Worm (Caenorhabditis elegans) whole organism, young adult: Measurements from ENCODE around the gene cyb-3.

Source experiments
- C06A6.2 ChIP-seq: fragments of 200-800 bp; sonication (Bioruptor generic); conservative IDR thresholded peaks from 2 replicates; pipeline ENCODE4 v1.3.6; 2022; ENCODE audit warnings: missing genetic modification characterization, missing compliant biosample characterization
- F37B4.10 ChIP-seq: fragments of 200-800 bp; sonication (Bioruptor generic); IDR thresholded peaks from 2 replicates; pipeline ENCODE4 v1.3.6; 2022; ENCODE audit warnings: missing genetic modification characterization, missing compliant biosample characterization
- F39B2.1 ChIP-seq: fragments of 200-800 bp; sonication (Bioruptor generic); IDR thresholded peaks from 2 replicates; pipeline ENCODE4 v1.3.6; 2022; ENCODE audit warnings: missing genetic modification reagents, missing genetic modification characterization, missing compliant biosample characterization
- F49E8.2 ChIP-seq: sonication (generic microtip); optimal IDR thresholded peaks from 3 replicates; lab custom pipeline; 2017; ENCODE audit warnings: missing genetic modification characterization, mild to moderate bottlenecking, missing compliant biosample characterization, antibody characterized with exemption, moderate library complexity; ENCODE audit not compliant: insufficient read depth
- T07F8.4 ChIP-seq: sonication (generic microtip); optimal IDR thresholded peaks from 2 replicates; lab custom pipeline; 2016; ENCODE audit warnings: mild to moderate bottlenecking, missing genetic modification characterization, moderate library complexity, missing compliant biosample characterization
- T26A5.8 ChIP-seq: sonication (generic microtip); optimal IDR thresholded peaks from 2 replicates; lab custom pipeline; 2016; ENCODE audit warnings: missing genetic modification characterization, missing compliant biosample characterization
- ZK185.1 ChIP-seq: sonication (generic microtip); optimal IDR thresholded peaks from 2 replicates; lab custom pipeline; 2016; ENCODE audit warnings: mild to moderate bottlenecking, missing genetic modification characterization, missing compliant biosample characterization; ENCODE audit not compliant: poor library complexity, severe bottlenecking
- aptf-3 ChIP-seq: fragments of 200-800 bp; sonication (Bioruptor generic); IDR thresholded peaks from 2 replicates; pipeline ENCODE4 v1.3.6; 2022; ENCODE audit warnings: missing genetic modification characterization, missing compliant biosample characterization
- atf-7 ChIP-seq: sonication (generic microtip); optimal IDR thresholded peaks from 2 replicates; lab custom pipeline; 2017; ENCODE audit warnings: mild to moderate bottlenecking, missing genetic modification characterization, missing compliant biosample characterization
- bed-1 ChIP-seq: fragments of 200-800 bp; sonication (Bioruptor generic); IDR thresholded peaks from 2 replicates; pipeline ENCODE4 v1.3.6; 2022; ENCODE audit warnings: missing genetic modification reagents, missing genetic modification characterization, missing compliant biosample characterization
- cebp-1 ChIP-seq, 2 experiments: fragments of 200-800 bp in 1 of 2; sonication (Bioruptor generic) in 1 of 2; sonication (generic microtip) in 1 of 2; IDR thresholded peaks in 1 of 2; optimal IDR thresholded peaks in 1 of 2; 2 replicates each; pipeline versions ENCODE4 v1.3.6 to Lab custom; 2017 to 2022; ENCODE audit warnings: missing compliant biosample characterization in 2 of 2, missing genetic modification characterization in 2 of 2, mild to moderate bottlenecking in 1 of 2, missing genetic modification reagents in 1 of 2, moderate library complexity in 1 of 2
- ceh-40 ChIP-seq: fragments of 200-800 bp; sonication (Bioruptor generic); IDR thresholded peaks from 2 replicates; pipeline ENCODE4 v1.3.6; 2022; ENCODE audit warnings: missing genetic modification characterization, missing compliant biosample characterization
- dox-1 ChIP-seq: fragments of 200-800 bp; sonication (Bioruptor generic); IDR thresholded peaks from 2 replicates; pipeline ENCODE4 v1.3.6; 2022; ENCODE audit warnings: missing genetic modification reagents, missing genetic modification characterization, missing compliant biosample characterization
- dpl-1 ChIP-seq: fragments of 150-350 bp; optimal IDR thresholded peaks from 2 replicates; lab custom pipeline; 2014; ENCODE audit warnings: missing biosample characterization, missing genetic modification reagents, missing genetic modification characterization
- ets-4 ChIP-seq: fragments of 200-800 bp; sonication (Bioruptor generic); optimal IDR thresholded peaks from 2 replicates; lab custom pipeline; 2018; ENCODE audit warnings: mild to moderate bottlenecking, missing genetic modification characterization, missing compliant biosample characterization
- hmg-1.2 ChIP-seq: fragments of 200-800 bp; sonication (Bioruptor generic); IDR thresholded peaks from 2 replicates; pipeline ENCODE4 v1.3.6; 2022; ENCODE audit warnings: missing genetic modification reagents, missing genetic modification characterization, missing compliant biosample characterization
- hmg-20 ChIP-seq: fragments of 200-800 bp; sonication (Bioruptor generic); IDR thresholded peaks from 2 replicates; pipeline ENCODE4 v1.3.6; 2022; ENCODE audit warnings: missing genetic modification reagents, missing genetic modification characterization, missing compliant biosample characterization
- lin-54 ChIP-seq: fragments of 200-800 bp; sonication (Bioruptor generic); optimal IDR thresholded peaks from 2 replicates; lab custom pipeline; 2018; ENCODE audit warnings: mild to moderate bottlenecking, missing genetic modification characterization, missing compliant biosample characterization
- lsl-1 ChIP-seq: fragments of 200-800 bp; sonication (Bioruptor generic); optimal IDR thresholded peaks from 2 replicates; lab custom pipeline; 2018; ENCODE audit warnings: mild to moderate bottlenecking, missing genetic modification characterization, moderate library complexity, missing compliant biosample characterization
- madf-10 ChIP-seq: sonication (generic microtip); optimal IDR thresholded peaks from 2 replicates; lab custom pipeline; 2016; ENCODE audit warnings: mild to moderate bottlenecking, missing genetic modification characterization, missing compliant biosample characterization
- madf-3 ChIP-seq: fragments of 200-800 bp; sonication (Bioruptor generic); IDR thresholded peaks from 2 replicates; pipeline ENCODE4 v1.3.6; 2022; ENCODE audit warnings: missing genetic modification reagents, missing genetic modification characterization, missing compliant biosample characterization
- mcd-1 ChIP-seq: fragments of 200-800 bp; sonication (Bioruptor generic); IDR thresholded peaks from 2 replicates; pipeline ENCODE4 v1.3.6; 2022; ENCODE audit warnings: missing genetic modification reagents, missing genetic modification characterization, missing compliant biosample characterization
- mel-28 ChIP-seq: sonication (generic microtip); optimal IDR thresholded peaks from 2 replicates; lab custom pipeline; 2016; ENCODE audit warnings: borderline replicate concordance, mild to moderate bottlenecking, missing genetic modification characterization, missing compliant biosample characterization
- mxl-1 ChIP-seq: sonication (generic microtip); optimal IDR thresholded peaks from 2 replicates; lab custom pipeline; 2016; ENCODE audit warnings: missing genetic modification characterization, missing compliant biosample characterization
- nhr-27 ChIP-seq: fragments of 200-800 bp; sonication (Bioruptor generic); optimal IDR thresholded peaks from 2 replicates; lab custom pipeline; 2018; ENCODE audit warnings: mild to moderate bottlenecking, missing genetic modification characterization, moderate library complexity, missing compliant biosample characterization
- nhr-80 ChIP-seq: sonication (generic microtip); optimal IDR thresholded peaks from 2 replicates; lab custom pipeline; 2016; ENCODE audit warnings: missing genetic modification characterization, missing compliant biosample characterization
- unc-62 ChIP-seq: fragments of 150-350 bp; optimal IDR thresholded peaks from 2 replicates; lab custom pipeline; 2014; ENCODE audit warnings: missing biosample characterization, missing genetic modification reagents, missing genetic modification characterization
- xnd-1 ChIP-seq: sonication (generic microtip); optimal IDR thresholded peaks from 2 replicates; lab custom pipeline; 2016; ENCODE audit warnings: missing genotype, missing genetic modification reagents, missing genetic modification characterization, missing compliant biosample characterization
- zfh-2 ChIP-seq: fragments of 200-800 bp; sonication (Bioruptor generic); conservative IDR thresholded peaks from 2 replicates; pipeline ENCODE4 v1.3.6; 2022; ENCODE audit warnings: missing genetic modification reagents, missing genetic modification characterization, missing compliant biosample characterization
- ztf-18 ChIP-seq: sonication (generic microtip); optimal IDR thresholded peaks from 2 replicates; lab custom pipeline; 2016; ENCODE audit warnings: missing genotype, mild to moderate bottlenecking, missing genetic modification characterization, missing compliant biosample characterization
- ztf-22 ChIP-seq: fragments of 200-800 bp; sonication (Bioruptor generic); optimal IDR thresholded peaks from 2 replicates; lab custom pipeline; 2018; ENCODE audit warnings: mild to moderate bottlenecking, missing genetic modification characterization, moderate library complexity, missing compliant biosample characterization

The cyb-3 gene

DNA sequence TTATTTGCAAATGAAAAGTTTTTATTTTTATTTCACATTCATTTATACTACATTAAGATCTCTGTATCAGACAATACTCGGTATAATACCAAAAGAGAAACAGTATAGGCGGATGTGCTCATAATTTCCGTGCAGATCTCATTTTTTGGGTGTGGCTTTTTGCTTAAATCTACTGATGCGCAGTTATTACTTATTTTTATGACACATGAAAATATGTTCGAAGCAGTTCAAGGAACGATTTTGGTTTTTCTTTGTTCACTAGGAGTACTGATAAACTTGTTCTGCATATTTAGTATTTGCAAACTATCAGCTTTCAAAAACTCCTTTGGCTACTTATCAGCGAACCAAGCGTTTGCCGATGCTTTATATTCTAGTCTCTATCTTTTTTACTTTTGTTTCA, 43.1 kb upstream of the cyb-3 start, which contains the start of gene srx-58:
Gene srx-58 (plus strand): TSS at position 301 of the 400 bp plus-strand sequence.
- TF ChIP-seq ceh-40 (GFP tag; lab: Robert Waterston, UW) = no peak
- TF ChIP-seq madf-3 = no peak
- TF ChIP-seq C06A6.2 (GFP tag; lab: Robert Waterston, UW) = no peak
- TF ChIP-seq madf-10 = no peak
- no peak for TF ChIP-seq hmg-20 (GFP tag; lab: Robert Waterston, UW)
- no peak for TF ChIP-seq dox-1 (GFP tag; lab: Robert Waterston, UW)
- TF ChIP-seq ztf-18 = no peak
- TF ChIP-seq mcd-1 (GFP tag; lab: Robert Waterston, UW) = no peak
- no peak for TF ChIP-seq ets-4
- TF ChIP-seq lsl-1 = no peak
- TF ChIP-seq, all 124 proteins: peak for 0

DNA sequence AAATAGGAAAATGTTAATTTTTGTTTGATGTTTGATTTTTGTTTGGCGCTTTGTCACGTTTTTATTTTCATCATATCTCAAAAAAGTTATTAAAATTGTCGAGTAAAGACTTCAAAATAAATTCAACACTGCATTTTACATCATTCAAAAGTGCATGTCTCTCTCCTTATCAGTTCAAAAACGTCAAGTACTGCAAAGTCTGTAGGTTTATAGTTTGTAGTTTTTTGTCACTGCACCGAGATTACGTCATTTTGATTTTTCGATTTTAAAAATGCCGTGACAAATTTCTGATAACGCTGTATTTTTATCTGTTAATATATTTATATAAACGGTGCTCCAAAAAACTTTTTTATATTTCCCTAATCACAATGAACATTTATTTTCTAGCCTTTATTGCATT, 40.8 kb upstream of the cyb-3 start, which contains the start of gene C29F3.7:
Gene C29F3.7 (plus strand): TSS at position 254 of the 400 bp plus-strand sequence.
- peak; percentile 92 for TF ChIP-seq nhr-80
- peak; percentile 49 for TF ChIP-seq unc-62 (GFP tag; lab: Kevin White, UChicago)
- TF ChIP-seq madf-10 = no peak
- peak; percentile 16; the same call in 1 of the 2 replicates for TF ChIP-seq cebp-1 (GFP tag; IDR thresholded peaks at IDR 0.05; lab: Robert Waterston, UW)
- TF ChIP-seq cebp-1 (tag; optimal IDR thresholded peaks at IDR 0.05; lab: Kevin White, UChicago) = no peak
- TF ChIP-seq ztf-22 (GFP tag; lab: Kevin White, UChicago) = peak; percentile 78
- peak; percentile 85 for TF ChIP-seq atf-7

ce11 chrV:15361412-15361811, 34.1 kb upstream of the cyb-3 start, which contains the start of gene ech-1.1:
Gene ech-1.1 (minus strand): TSS chrV:15361512.
- TF ChIP-seq hmg-1.2 (GFP tag; lab: Robert Waterston, UW) = 0 out of 2 replicates have a peak, but pooled peaks have one; percentile 45

DNA sequence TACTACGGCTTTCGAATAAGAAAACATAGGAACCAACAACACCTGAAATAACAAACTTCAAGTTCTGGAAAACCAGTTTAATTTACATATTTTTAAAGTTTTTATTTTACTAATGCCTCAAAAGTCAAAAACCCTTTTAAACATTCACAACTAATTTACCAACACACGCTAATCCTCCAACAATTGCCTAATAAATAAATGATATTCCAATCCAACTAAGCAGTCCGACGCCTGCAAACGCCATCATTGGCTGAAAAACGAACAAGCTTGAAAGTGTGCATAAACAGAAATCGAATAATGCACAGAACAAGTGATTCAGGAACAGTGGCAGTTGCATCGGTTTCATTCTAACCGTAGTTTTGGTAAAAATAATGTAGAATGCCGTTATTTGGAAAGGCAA, 27.7 kb upstream of the cyb-3 start:
- TF ChIP-seq F37B4.10 (GFP tag; lab: Robert Waterston, UW) = no peak
- no peak for TF ChIP-seq lin-54
- TF ChIP-seq F49E8.2 (tag; lab: Kevin White, UChicago) = no peak
- TF ChIP-seq zfh-2 (GFP tag; lab: Robert Waterston, UW) = no peak
- no peak for TF ChIP-seq mxl-1
- TF ChIP-seq ZK185.1 (tag; lab: Kevin White, UChicago) = no peak
- TF ChIP-seq xnd-1 (tag; lab: Kevin White, UChicago) = no peak
- TF ChIP-seq T07F8.4 (tag; lab: Kevin White, UChicago) = no peak
- no peak for TF ChIP-seq nhr-27
- no peak for TF ChIP-seq bed-1

ce11 chrV:15369707-15370106, 25.8 kb upstream of the cyb-3 start, which contains the start of gene nhr-269:
Gene nhr-269 (minus strand): TSS chrV:15369807.
- no peak for TF ChIP-seq aptf-3 (GFP tag; lab: Robert Waterston, UW)
- TF ChIP-seq mel-28 (tag; lab: Kevin White, UChicago) = no peak
- TF ChIP-seq madf-3 = no peak
- no peak for TF ChIP-seq dpl-1 (GFP tag; lab: Kevin White, UChicago)
- TF ChIP-seq mcd-1 (GFP tag; lab: Robert Waterston, UW) = no peak
- no peak for TF ChIP-seq F39B2.1 (GFP tag; lab: Robert Waterston, UW)
- TF ChIP-seq ZK185.1 (tag; lab: Kevin White, UChicago) = no peak
- no peak for TF ChIP-seq T26A5.8 (tag; lab: Kevin White, UChicago)
